Worm (Caenorhabditis elegans): ENCODE measurements around the gene rfth-1.

The rfth-1 gene

ce11 chrIV:4475362-4476086, 35.6 kb downstream of the rfth-1 start:
- peak; percentile 14 for TF ChIP-seq ztf-4 (tag; optimal IDR thresholded peaks at IDR 0.05)
- TF ChIP-seq pha-4 (tag; optimal IDR thresholded peaks at IDR 0.05) = peak; percentile 58
- TF ChIP-seq nhr-77 (tag; optimal IDR thresholded peaks at IDR 0.05) = no peak
- no peak for TF ChIP-seq fkh-2 (tag; optimal IDR thresholded peaks at IDR 0.05)
- peak; percentile 40 for TF ChIP-seq pqm-1 (tag; optimal IDR thresholded peaks at IDR 0.05)
- TF ChIP-seq tbx-2 (tag; optimal IDR thresholded peaks at IDR 0.05) = no peak
- TF ChIP-seq ama-1 (optimal IDR thresholded peaks at IDR 0.05) = peak; percentile 3
- TF ChIP-seq nfya-1 (tag; optimal IDR thresholded peaks at IDR 0.05; ENCODE audit: insufficient read depth) = no peak
- TF ChIP-seq elt-2 (tag; optimal IDR thresholded peaks at IDR 0.05) = peak; percentile 72

ce11 chrIV:4473767-4474166, 37.3 kb downstream of the rfth-1 start:
- TF ChIP-seq elt-3 (tag; optimal IDR thresholded peaks at IDR 0.05) (no peak), elt-2 (tag; optimal IDR thresholded peaks at IDR 0.05) (peak; percentile 4), ZK546.5 (tag; optimal IDR thresholded peaks at IDR 0.05) (no peak), sea-2 (GFP tag; optimal IDR thresholded peaks at IDR 0.05) (no peak), nfya-1 (tag; optimal IDR thresholded peaks at IDR 0.05; ENCODE audit: insufficient read depth) (no peak), pqm-1 (tag; optimal IDR thresholded peaks at IDR 0.05) (no peak), nhr-12 (tag; optimal IDR thresholded peaks at IDR 0.05) (no peak), jun-1 (tag; optimal IDR thresholded peaks at IDR 0.05) (no peak), lsy-12 (tag; optimal IDR thresholded peaks at IDR 0.05) (peak; percentile 19), ama-1 (optimal IDR thresholded peaks at IDR 0.05) (peak; percentile 83), nhr-23 (tag; optimal IDR thresholded peaks at IDR 0.05) (peak; percentile 12), nhr-28 (tag; optimal IDR thresholded peaks at IDR 0.05) (no peak), daf-12 (tag; optimal IDR thresholded peaks at IDR 0.05) (no peak), nhr-77 (tag; optimal IDR thresholded peaks at IDR 0.05) (no peak), R02D3.7 (tag; optimal IDR thresholded peaks at IDR 0.05) (no peak), ceh-16 (tag; optimal IDR thresholded peaks at IDR 0.05) (no peak), skn-1 (tag; optimal IDR thresholded peaks at IDR 0.05) (no peak), nhr-25 (tag; optimal IDR thresholded peaks at IDR 0.05) (peak; percentile 14)

ce11 chrIV:4472418-4473173, 38.5 kb downstream of the rfth-1 start:
- TF ChIP-seq lin-15B (tag; optimal IDR thresholded peaks at IDR 0.05) (no peak), fos-1 (tag; optimal IDR thresholded peaks at IDR 0.05) (no peak), lsy-12 (tag; optimal IDR thresholded peaks at IDR 0.05) (no peak), ceh-82 (tag; optimal IDR thresholded peaks at IDR 0.05) (no peak), nhr-25 (tag; optimal IDR thresholded peaks at IDR 0.05) (peak; percentile 85), ZK546.5 (tag; optimal IDR thresholded peaks at IDR 0.05) (no peak), unc-62 (GFP tag; optimal IDR thresholded peaks at IDR 0.05) (no peak), R02D3.7 (tag; optimal IDR thresholded peaks at IDR 0.05) (no peak), nhr-28 (tag; optimal IDR thresholded peaks at IDR 0.05) (no peak), lin-39 (tag; optimal IDR thresholded peaks at IDR 0.05) (peak; percentile 2), egl-27 (tag; optimal IDR thresholded peaks at IDR 0.05) (no peak), nfya-1 (tag; optimal IDR thresholded peaks at IDR 0.05; ENCODE audit: insufficient read depth) (peak; percentile 7), jun-1 (tag; optimal IDR thresholded peaks at IDR 0.05) (no peak), pqm-1 (tag; optimal IDR thresholded peaks at IDR 0.05) (peak; percentile 58), ama-1 (optimal IDR thresholded peaks at IDR 0.05) (peak; percentile 86), ceh-16 (tag; optimal IDR thresholded peaks at IDR 0.05) (no peak), pha-4 (tag; optimal IDR thresholded peaks at IDR 0.05) (peak; percentile 37), mdl-1 (tag; optimal IDR thresholded peaks at IDR 0.05) (no peak), hmg-11 (tag; optimal IDR thresholded peaks at IDR 0.05) (no peak), elt-2 (tag; optimal IDR thresholded peaks at IDR 0.05) (peak; percentile 53), ztf-4 (tag; optimal IDR thresholded peaks at IDR 0.05) (peak; percentile 54), nhr-77 (tag; optimal IDR thresholded peaks at IDR 0.05) (no peak), elt-1 (tag; optimal IDR thresholded peaks at IDR 0.05) (peak; percentile 75), zag-1 (tag; optimal IDR thresholded peaks at IDR 0.05) (no peak), unc-39 (tag; optimal IDR thresholded peaks at IDR 0.05) (no peak), nhr-11 (tag; optimal IDR thresholded peaks at IDR 0.05) (no peak), mml-1 (tag; optimal IDR thresholded peaks at IDR 0.05) (peak; percentile 15), nhr-12 (tag; optimal IDR thresholded peaks at IDR 0.05) (no peak), nhr-23 (tag; optimal IDR thresholded peaks at IDR 0.05) (peak; percentile 90), elt-3 (tag; optimal IDR thresholded peaks at IDR 0.05) (peak in 1 of 3 experiments; percentile 32), fkh-2 (tag; optimal IDR thresholded peaks at IDR 0.05) (no peak), nhr-43 (tag; optimal IDR thresholded peaks at IDR 0.05; ENCODE audit: poor library complexity, severe bottlenecking) (peak; percentile 73), ceh-28 (tag; optimal IDR thresholded peaks at IDR 0.05) (no peak), ztf-11 (tag; optimal IDR thresholded peaks at IDR 0.05) (no peak)

Data from whole organism, L3 larva.